Fruit fly (Drosophila melanogaster) whole organism: ENCODE measurements around the gene CG13043.

ENCODE experiments used
- CG8478 ChIP-seq: fragments of >200 bp; optimal IDR thresholded peaks from 2 replicates; lab custom pipeline; 2018; ENCODE audit warnings: inconsistent platforms
- psq ChIP-seq: fragments of >200 bp; optimal IDR thresholded peaks from 2 replicates; lab custom pipeline; 2017
- usp ChIP-seq: fragments of >200 bp; optimal IDR thresholded peaks from 2 replicates; lab custom pipeline; 2017; ENCODE audit warnings: missing biosample characterization, missing genetic modification characterization, mixed read lengths

- TF ChIP-seq psq (no peak), CG8478 (lab: Kevin White, UChicago) (no peak), usp (GFP tag; lab: Kevin White, UChicago) (no peak)
Measured at dm6 chr3L:16349686-16350085, 44.0 kb upstream of the CG13043 start.
